Fruit fly (Drosophila melanogaster) whole organism, embryonic: ENCODE data around the gene mRpL35.

Experiments
- Abd-B ChIP-seq: fragments of 200-800 bp; sonication (Bioruptor generic); optimal IDR thresholded peaks from 2 replicates; lab custom pipeline; 2018; ENCODE audit warnings: missing biosample characterization, mild to moderate bottlenecking, missing genetic modification characterization, moderate library complexity
- Atf-2 ChIP-seq: fragments of 200-800 bp; sonication (Bioruptor generic); optimal IDR thresholded peaks from 2 replicates; lab custom pipeline; 2016; ENCODE audit warnings: missing biosample characterization, missing genetic modification characterization
- Atf6 ChIP-seq: fragments of 200-800 bp; sonication (Bioruptor generic); IDR thresholded peaks from 2 replicates; pipeline ENCODE4 v1.3.6; 2022; ENCODE audit warnings: missing biosample characterization, missing genetic modification characterization
- CG10979 ChIP-seq: fragments of 200-800 bp; sonication (Bioruptor generic); optimal IDR thresholded peaks from 2 replicates; lab custom pipeline; 2018; ENCODE audit warnings: missing biosample characterization, mild to moderate bottlenecking, missing genetic modification characterization, moderate library complexity
- CG12769 ChIP-seq: fragments of 200-800 bp; sonication (Bioruptor generic); optimal IDR thresholded peaks from 2 replicates; lab custom pipeline; 2019; ENCODE audit warnings: missing biosample characterization, mild to moderate bottlenecking, missing genetic modification characterization, moderate library complexity
- CG13287 ChIP-seq: fragments of 200-800 bp; sonication (Bioruptor generic); IDR thresholded peaks from 2 replicates; pipeline ENCODE4 v1.3.6; 2022; ENCODE audit warnings: missing biosample characterization, missing genetic modification characterization; ENCODE audit not compliant: partially characterized antibody
- CG15073 ChIP-seq: fragments of 200-800 bp; sonication (Bioruptor generic); optimal IDR thresholded peaks from 2 replicates; lab custom pipeline; 2016; ENCODE audit warnings: missing biosample characterization, missing genetic modification characterization
- CG1529 ChIP-seq: fragments of 200-800 bp; sonication (Bioruptor generic); optimal IDR thresholded peaks from 3 replicates; lab custom pipeline; 2018; ENCODE audit warnings: missing biosample characterization, missing genetic modification characterization
- CG15479 ChIP-seq: fragments of 200-800 bp; sonication (Bioruptor generic); optimal IDR thresholded peaks from 3 replicates; lab custom pipeline; 2019; ENCODE audit warnings: missing biosample characterization, mild to moderate bottlenecking, missing genetic modification characterization, moderate library complexity
- CG1603 ChIP-seq: fragments of 200-800 bp; sonication (Bioruptor generic); optimal IDR thresholded peaks from 2 replicates; lab custom pipeline; 2019; ENCODE audit warnings: missing biosample characterization, mild to moderate bottlenecking, missing genetic modification characterization, moderate library complexity
- CG16779 ChIP-seq: fragments of 200-800 bp; sonication (Bioruptor generic); IDR thresholded peaks from 2 replicates; pipeline ENCODE4 v1.3.6; 2022; ENCODE audit warnings: missing biosample characterization, missing genetic modification characterization
- CG17186 ChIP-seq: fragments of 200-800 bp; sonication (Bioruptor generic); optimal IDR thresholded peaks from 3 replicates; lab custom pipeline; 2017; ENCODE audit warnings: missing biosample characterization, missing genetic modification reagents, missing genetic modification characterization
- CG17361 ChIP-seq: fragments of 200-800 bp; sonication (Bioruptor generic); IDR thresholded peaks from 3 replicates; pipeline ENCODE4 v1.3.6; 2022; ENCODE audit warnings: missing biosample characterization, missing genetic modification characterization
- CG18011 ChIP-seq: fragments of 200-800 bp; sonication (Bioruptor generic); optimal IDR thresholded peaks from 2 replicates; lab custom pipeline; 2017; ENCODE audit warnings: missing biosample characterization, missing genetic modification characterization, mild to moderate bottlenecking, moderate library complexity, missing genotype
- CG2116 ChIP-seq: fragments of 200-800 bp; sonication (Bioruptor generic); optimal IDR thresholded peaks from 3 replicates; lab custom pipeline; 2018; ENCODE audit warnings: missing biosample characterization, mild to moderate bottlenecking, missing genetic modification characterization
- CG2120 ChIP-seq: fragments of 200-800 bp; sonication (Bioruptor generic); optimal IDR thresholded peaks from 3 replicates; lab custom pipeline; 2016; ENCODE audit warnings: missing biosample characterization, missing genetic modification characterization
- CG7372 ChIP-seq: fragments of 200-800 bp; sonication (Bioruptor generic); IDR thresholded peaks from 2 replicates; pipeline ENCODE4 v1.3.6; 2022; ENCODE audit warnings: missing biosample characterization, missing genetic modification characterization
- CG8290 ChIP-seq, 3 experiments: fragments of 200-800 bp; sonication (Bioruptor generic); optimal IDR thresholded peaks; 2 replicates each; lab custom pipeline; 2016 to 2019; ENCODE audit warnings: missing biosample characterization in 3 of 3, missing genetic modification characterization in 3 of 3, mild to moderate bottlenecking in 2 of 3, moderate library complexity in 1 of 3
- CG9932 ChIP-seq: fragments of 200-800 bp; sonication (Bioruptor generic); IDR thresholded peaks from 2 replicates; pipeline ENCODE4 v1.3.6; 2022; ENCODE audit warnings: missing biosample characterization, missing genetic modification characterization
- Chrac-16 ChIP-seq: fragments of 200-800 bp; sonication (Bioruptor generic); optimal IDR thresholded peaks from 3 replicates; lab custom pipeline; 2016; ENCODE audit warnings: missing biosample characterization, missing genetic modification characterization
- Dip2 ChIP-seq: fragments of 200-800 bp; sonication (Bioruptor generic); IDR thresholded peaks from 2 replicates; pipeline ENCODE4 v1.3.6; 2022; ENCODE audit warnings: missing biosample characterization, missing genetic modification characterization
- Doc3 ChIP-seq: fragments of 200-800 bp; sonication (Bioruptor generic); IDR thresholded peaks from 3 replicates; pipeline ENCODE4 v1.3.6; 2022; ENCODE audit warnings: missing biosample characterization, missing genetic modification characterization; ENCODE audit not compliant: partially characterized antibody
- Hey ChIP-seq: fragments of 200-800 bp; sonication (Bioruptor generic); optimal IDR thresholded peaks from 3 replicates; lab custom pipeline; 2018; ENCODE audit warnings: missing biosample characterization, mild to moderate bottlenecking, missing genetic modification characterization
- HmgD ChIP-seq: fragments of 200-800 bp; sonication (Bioruptor generic); optimal IDR thresholded peaks from 3 replicates; lab custom pipeline; 2016; ENCODE audit warnings: missing biosample characterization, missing genetic modification characterization
- HmgZ ChIP-seq: fragments of 200-800 bp; sonication (Bioruptor generic); optimal IDR thresholded peaks from 2 replicates; lab custom pipeline; 2018; ENCODE audit warnings: missing biosample characterization, mild to moderate bottlenecking, missing genetic modification characterization
- Med ChIP-seq: fragments of 200-800 bp; sonication (Bioruptor generic); peaks from one replicate; lab custom pipeline; 2016; ENCODE audit warnings: missing biosample characterization, missing genetic modification characterization, mild to moderate bottlenecking, inconsistent platforms, moderate library complexity
- NfI ChIP-seq: fragments of 200-800 bp; sonication (Bioruptor generic); optimal IDR thresholded peaks from 3 replicates; lab custom pipeline; 2018; ENCODE audit warnings: missing biosample characterization, mild to moderate bottlenecking, missing genetic modification characterization, moderate library complexity
- Sin3A ChIP-seq: fragments of >200 bp; optimal IDR thresholded peaks from 2 replicates; lab custom pipeline; 2018
- Spps ChIP-seq: fragments of 200-800 bp; sonication (Bioruptor generic); optimal IDR thresholded peaks from 2 replicates; lab custom pipeline; 2018; ENCODE audit warnings: missing biosample characterization, mild to moderate bottlenecking, missing genetic modification characterization
- Sry-β ChIP-seq: fragments of 200-800 bp; sonication (Bioruptor generic); optimal IDR thresholded peaks from 2 replicates; lab custom pipeline; 2018; ENCODE audit warnings: missing biosample characterization, mild to moderate bottlenecking, missing genetic modification characterization, moderate library complexity
- Vsx1 ChIP-seq: fragments of 200-800 bp; sonication (Bioruptor generic); optimal IDR thresholded peaks from 2 replicates; lab custom pipeline; 2017; ENCODE audit warnings: missing biosample characterization, mild to moderate bottlenecking, missing genetic modification characterization, missing genetic modification reagents
- ab ChIP-seq: fragments of 200-800 bp; sonication (Bioruptor generic); optimal IDR thresholded peaks from 2 replicates; lab custom pipeline; 2016; ENCODE audit warnings: missing biosample characterization, missing genetic modification characterization
- ac ChIP-seq: fragments of 200-800 bp; sonication (Bioruptor generic); optimal IDR thresholded peaks from 3 replicates; lab custom pipeline; 2017; ENCODE audit warnings: missing biosample characterization, mild to moderate bottlenecking, missing genetic modification characterization
- ash1 ChIP-seq: fragments of 200-800 bp; sonication (Bioruptor generic); optimal IDR thresholded peaks from 2 replicates; lab custom pipeline; 2018; ENCODE audit warnings: missing biosample characterization, mild to moderate bottlenecking, missing genetic modification characterization
- bab2 ChIP-seq: fragments of 200-800 bp; sonication (Bioruptor generic); optimal IDR thresholded peaks from 2 replicates; lab custom pipeline; 2016; ENCODE audit warnings: missing biosample characterization, missing genetic modification characterization
- cato ChIP-seq: fragments of 200-800 bp; sonication (Bioruptor generic); optimal IDR thresholded peaks from 2 replicates; lab custom pipeline; 2016; ENCODE audit warnings: missing biosample characterization, missing genetic modification characterization, borderline replicate concordance
- crp ChIP-seq, 2 experiments: fragments of 200-800 bp; sonication (Bioruptor generic); optimal IDR thresholded peaks; 2 replicates in 1 of 2; 3 replicates in 1 of 2; lab custom pipeline; 2017; ENCODE audit warnings: missing biosample characterization in 2 of 2, missing genetic modification characterization in 2 of 2, mild to moderate bottlenecking in 1 of 2, moderate library complexity in 1 of 2
- da ChIP-seq: fragments of 200-800 bp; sonication (Bioruptor generic); optimal IDR thresholded peaks from 2 replicates; lab custom pipeline; 2016; ENCODE audit warnings: missing biosample characterization, missing genetic modification characterization
- exex ChIP-seq: fragments of 200-800 bp; sonication (Bioruptor generic); optimal IDR thresholded peaks from 4 replicates; lab custom pipeline; 2018; ENCODE audit warnings: missing biosample characterization, mild to moderate bottlenecking, missing genetic modification characterization, moderate library complexity
- gcm2 ChIP-seq: fragments of 200-800 bp; sonication (Bioruptor generic); optimal IDR thresholded peaks from 2 replicates; lab custom pipeline; 2016; ENCODE audit warnings: missing biosample characterization, missing genetic modification characterization
- ham ChIP-seq: fragments of 200-800 bp; sonication (Bioruptor generic); IDR thresholded peaks from 2 replicates; pipeline ENCODE4 v1.3.6; 2022; ENCODE audit warnings: missing biosample characterization, missing genetic modification characterization
- hbn ChIP-seq: fragments of 200-800 bp; sonication (Bioruptor generic); IDR thresholded peaks from 2 replicates; pipeline ENCODE4 v1.3.6; 2022; ENCODE audit warnings: missing biosample characterization, missing genetic modification characterization; ENCODE audit not compliant: partially characterized antibody
- her ChIP-seq: fragments of 200-800 bp; sonication (Bioruptor generic); optimal IDR thresholded peaks from 2 replicates; lab custom pipeline; 2016; ENCODE audit warnings: missing biosample characterization, missing genetic modification characterization
- lilli ChIP-seq: fragments of 200-800 bp; sonication (Bioruptor generic); optimal IDR thresholded peaks from 3 replicates; lab custom pipeline; 2016; ENCODE audit warnings: missing biosample characterization, missing genetic modification characterization
- mam ChIP-seq: fragments of 200-800 bp; sonication (Bioruptor generic); optimal IDR thresholded peaks from 3 replicates; lab custom pipeline; 2016; ENCODE audit warnings: missing biosample characterization, missing genetic modification characterization
- oc ChIP-seq: fragments of 200-800 bp; sonication (Bioruptor generic); optimal IDR thresholded peaks from 2 replicates; lab custom pipeline; 2018; ENCODE audit warnings: missing biosample characterization, mild to moderate bottlenecking, missing genetic modification characterization, moderate library complexity
- psq ChIP-seq: fragments of 200-800 bp; sonication (Bioruptor generic); optimal IDR thresholded peaks from 2 replicates; lab custom pipeline; 2017; ENCODE audit warnings: missing biosample characterization, missing genetic modification characterization
- sisA ChIP-seq: fragments of 200-800 bp; sonication (Bioruptor generic); IDR thresholded peaks from 2 replicates; pipeline ENCODE4 v1.3.6; 2022; ENCODE audit warnings: missing biosample characterization, missing genetic modification characterization
- slp2 ChIP-seq: fragments of 200-800 bp; sonication (Bioruptor generic); optimal IDR thresholded peaks from 2 replicates; lab custom pipeline; 2016; ENCODE audit warnings: missing biosample characterization, missing genetic modification characterization
- so ChIP-seq: fragments of 200-800 bp; sonication (Bioruptor generic); IDR thresholded peaks from 3 replicates; pipeline ENCODE4 v1.3.6; 2022; ENCODE audit warnings: missing biosample characterization, missing genetic modification characterization
- twi ChIP-seq: fragments of 200-800 bp; optimal IDR thresholded peaks from 2 replicates; lab custom pipeline; 2019; ENCODE audit warnings: missing biosample characterization, mild to moderate bottlenecking, missing genetic modification characterization, moderate library complexity

mRpL35 gene

DNA sequence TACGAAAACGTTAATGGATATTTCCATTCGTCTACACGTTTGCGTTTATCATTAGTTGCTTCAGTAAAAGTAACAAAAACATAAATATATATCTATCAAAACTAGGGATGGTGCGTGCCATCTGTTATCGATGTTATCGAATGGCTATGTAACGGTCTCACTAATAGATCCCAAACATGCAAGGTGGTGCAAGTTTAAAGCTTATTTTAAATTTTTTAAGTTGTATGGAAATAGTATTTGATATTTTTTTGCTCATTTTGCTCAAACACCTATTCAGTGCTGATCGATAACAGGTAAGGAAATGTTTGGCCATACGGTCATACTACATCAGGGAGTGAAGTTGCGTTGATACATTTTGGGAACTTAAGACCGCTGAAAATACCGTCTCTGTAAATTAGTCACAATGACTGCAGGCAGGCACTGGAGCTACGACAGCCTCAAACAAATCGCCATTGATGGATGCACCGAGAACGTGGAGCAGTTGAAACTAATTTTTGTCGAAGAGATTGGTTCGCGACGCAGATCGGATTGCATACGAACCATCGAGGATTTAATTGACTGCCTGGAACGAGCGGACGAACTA is 10.9 kb downstream of the mRpL35 start, which contains the start of the genes CG45099, CG6015, pit and Fadd (continued):
- TF ChIP-seq Med (GFP tag; lab: Kevin White, UChicago) (peak; percentile 92), so (GFP tag; lab: Robert Waterston, UW) (no peak), twi (tag; lab: Kevin White, UChicago) (no peak), cato (no peak), CG9932 (GFP tag; lab: Robert Waterston, UW) (peak; percentile 9; the same call in 1 of the 2 replicates), slp2 (GFP tag; lab: Kevin White, UChicago) (no peak), CG2116 (GFP tag; lab: Kevin White, UChicago) (peak; percentile 74), CG13287 (GFP tag; lab: Robert Waterston, UW) (peak; percentile 77), Abd-B (GFP tag; lab: Kevin White, UChicago) (peak; percentile 11), her (GFP tag; lab: Kevin White, UChicago) (no peak), CG17361 (no peak), CG2120 (GFP tag; lab: Kevin White, UChicago) (peak; percentile 42), HmgD (no peak), sisA (GFP tag; lab: Robert Waterston, UW) (no peak), CG15073 (no peak), Sin3A (lab: Kevin White, UChicago) (peak; percentile 58), ash1 (no peak), Vsx1 (GFP tag; lab: Kevin White, UChicago) (no peak), CG18011 (GFP tag; lab: Kevin White, UChicago) (no peak), ham (GFP tag; lab: Robert Waterston, UW) (no peak), exex (tag; lab: Kevin White, UChicago) (no peak), hbn (GFP tag; lab: Robert Waterston, UW) (no peak; the same call in 1 of the 2 replicates), crp (GFP tag; optimal IDR thresholded peaks at IDR 0.05; lab: Kevin White, UChicago) (no peak), gcm2 (GFP tag; lab: Kevin White, UChicago) (no peak), HmgZ (no peak), Sry-β (no peak), oc (tag; lab: Kevin White, UChicago) (no peak), CG7372 (GFP tag; lab: Robert Waterston, UW) (no peak), Atf6 (GFP tag; lab: Robert Waterston, UW) (no peak), psq (GFP tag; lab: Kevin White, UChicago) (no peak), lilli (GFP tag; lab: Kevin White, UChicago) (no peak), CG15479 (GFP tag; lab: Kevin White, UChicago) (peak; percentile 31), Dip2 (GFP tag; lab: Robert Waterston, UW) (no peak), Doc3 (GFP tag; lab: Robert Waterston, UW) (peak; percentile 52; the same call in 1 of the 3 replicates), CG1529 (GFP tag; lab: Kevin White, UChicago) (no peak), NfI (no peak), Hey (tag; lab: Kevin White, UChicago) (no peak), Chrac-16 (no peak), Atf-2 (GFP tag; lab: Kevin White, UChicago) (no peak), CG1603 (tag; lab: Kevin White, UChicago) (no peak), bab2 (GFP tag; lab: Kevin White, UChicago) (no peak), ac (GFP tag; lab: Kevin White, UChicago) (no peak), CG17186 (no peak), ab (GFP tag; lab: Kevin White, UChicago) (no peak), CG8290 (GFP tag; optimal IDR thresholded peaks at IDR 0.05; lab: Kevin White, UChicago) (no peak), CG8290 (tag; optimal IDR thresholded peaks at IDR 0.05; lab: Kevin White, UChicago) (no peak), CG12769 (tag; lab: Kevin White, UChicago) (no peak), CG16779 (no peak), mam (GFP tag; lab: Kevin White, UChicago) (no peak), CG10979 (no peak), da (GFP tag; lab: Kevin White, UChicago) (no peak), Spps (tag; lab: Kevin White, UChicago) (no peak)
